Worm (Caenorhabditis elegans): ENCODE measurements around the gene Y69A2AR.46.

Gene Y69A2AR.46

ce11 chrIV:2573122-2573521 is 11.7 kb downstream of the Y69A2AR.46 start (continued):
- TF ChIP-seq nhr-41 (GFP tag; IDR thresholded peaks at IDR 0.05) (no peak), tra-1 (GFP tag; IDR thresholded peaks at IDR 0.05) (no peak), mes-2 (tag; optimal IDR thresholded peaks at IDR 0.05; ENCODE audit: poor library complexity, severe bottlenecking) (no peak), saeg-2 (GFP tag; IDR thresholded peaks at IDR 0.05) (0 out of 2 replicates have a peak, but pooled peaks have one; percentile 53), zfp-3 (GFP tag; conservative IDR thresholded peaks at IDR 0.05) (no peak), set-16 (GFP tag; IDR thresholded peaks at IDR 0.05) (peak; percentile 91), daf-8 (GFP tag; IDR thresholded peaks at IDR 0.05) (no peak), nhr-111 (GFP tag; optimal IDR thresholded peaks at IDR 0.05) (no peak), nhr-11 (tag; optimal IDR thresholded peaks at IDR 0.05) (no peak), mdt-29 (GFP tag; IDR thresholded peaks at IDR 0.05) (no peak), F49E8.2 (tag; optimal IDR thresholded peaks at IDR 0.05; ENCODE audit: borderline replicate concordance) (no peak), vab-7 (GFP tag; IDR thresholded peaks at IDR 0.05) (no peak), egl-43 (GFP tag; IDR thresholded peaks at IDR 0.05) (peak; percentile 48; the same call in 1 of the 2 replicates), Y105C5A.15 (GFP tag; IDR thresholded peaks at IDR 0.05) (no peak), hlh-11 (tag; optimal IDR thresholded peaks at IDR 0.05) (no peak), lin-29 (GFP tag; IDR thresholded peaks at IDR 0.05) (no peak), T26A8.4 (GFP tag; IDR thresholded peaks at IDR 0.05) (no peak), aha-1 (tag) (peak; percentile 62), dmd-8 (GFP tag; IDR thresholded peaks at IDR 0.05) (0 out of 2 replicates have a peak, but pooled peaks have one; percentile 31), lin-1 (GFP tag; IDR thresholded peaks at IDR 0.05) (no peak), ces-1 (GFP tag; optimal IDR thresholded peaks at IDR 0.05) (no peak)

- TF ChIP-seq unc-39 (tag; optimal IDR thresholded peaks at IDR 0.05) (no peak), lin-38 (GFP tag; IDR thresholded peaks at IDR 0.05) (no peak), dve-1 (tag; optimal IDR thresholded peaks at IDR 0.05; ENCODE audit: insufficient read depth) (no peak), daf-8 (GFP tag; IDR thresholded peaks at IDR 0.05) (no peak), Y48G9A.11 (GFP tag; IDR thresholded peaks at IDR 0.05) (no peak), daf-16 (GFP tag; optimal IDR thresholded peaks at IDR 0.05) (no peak), daf-16 (tag; optimal IDR thresholded peaks at IDR 0.05) (no peak), egl-27 (tag; optimal IDR thresholded peaks at IDR 0.05) (no peak), cey-2 (tag; optimal IDR thresholded peaks at IDR 0.05; ENCODE audit: borderline replicate concordance, insufficient read depth) (no peak), pqm-1 (tag; optimal IDR thresholded peaks at IDR 0.05) (no peak), F44E2.7 (GFP tag; IDR thresholded peaks at IDR 0.05) (no peak), zfp-3 (GFP tag; conservative IDR thresholded peaks at IDR 0.05) (no peak), lsy-2 (tag; optimal IDR thresholded peaks at IDR 0.05) (no peak), F37D6.2 (tag; optimal IDR thresholded peaks at IDR 0.05) (no peak), ces-1 (GFP tag; optimal IDR thresholded peaks at IDR 0.05) (no peak), zip-11 (GFP tag; IDR thresholded peaks at IDR 0.05) (no peak), Y5F2A.4 (GFP tag; optimal IDR thresholded peaks at IDR 0.05) (no peak), lim-7 (GFP tag; IDR thresholded peaks at IDR 0.05) (no peak), set-16 (GFP tag; IDR thresholded peaks at IDR 0.05) (no peak)
These were observed 20.0 kb downstream of the Y69A2AR.46 start, which contains the start of gene nhr-242 for ce11 chrIV:2581483-2581882. Gene nhr-242, minus strand, starts transcription at chrIV:2581583.

ce11 chrIV:2597417-2597816 is 36.0 kb downstream of the Y69A2AR.46 start, which contains the start of gene Y69A2AR.47:
Gene Y69A2AR.47, plus strand, starts transcription at chrIV:2597717.
- TF ChIP-seq jun-1 (tag; optimal IDR thresholded peaks at IDR 0.05) (no peak), ceh-28 (tag; optimal IDR thresholded peaks at IDR 0.05) (no peak), ama-1 (optimal IDR thresholded peaks at IDR 0.05) (no peak), pha-4 (GFP tag; IDR thresholded peaks at IDR 0.05) (no peak), pha-4 (tag; optimal IDR thresholded peaks at IDR 0.05) (no peak), daf-8 (GFP tag; IDR thresholded peaks at IDR 0.05) (no peak), sdz-12 (GFP tag; optimal IDR thresholded peaks at IDR 0.05) (no peak), F26F4.8 (GFP tag; conservative IDR thresholded peaks at IDR 0.05) (no peak), hlh-11 (tag; optimal IDR thresholded peaks at IDR 0.05) (no peak)
